Worm (Caenorhabditis elegans) whole organism, L4 larva: Measurements from ENCODE around the gene F19C7.2.
A peak's percentile ranks its signal among the peaks of the same experiment; 100 is the strongest.

ENCODE experiments used
- D1046.2 ChIP-seq: fragments of 200-800 bp; sonication (Bioruptor generic); IDR thresholded peaks from 2 replicates; pipeline ENCODE4 v1.3.6; 2022; ENCODE audit warnings: missing genetic modification characterization, missing compliant biosample characterization
- F26F4.8 ChIP-seq: fragments of 200-800 bp; sonication (Bioruptor generic); conservative IDR thresholded peaks from 2 replicates; pipeline ENCODE4 v1.3.6; 2022; ENCODE audit warnings: missing genetic modification characterization, missing compliant biosample characterization
- F44E2.7 ChIP-seq: fragments of 200-800 bp; sonication (Bioruptor generic); IDR thresholded peaks from 2 replicates; pipeline ENCODE4 v2.1.2; 2022; ENCODE audit warnings: missing genetic modification characterization, missing compliant biosample characterization
- R02D3.7 ChIP-seq: fragments of 150-350 bp; sonication (generic microtip); optimal IDR thresholded peaks from 3 replicates; lab custom pipeline; 2014; ENCODE audit warnings: missing biosample characterization, missing genetic modification characterization
- T20F7.1 ChIP-seq: fragments of 200-800 bp; sonication (Bioruptor generic); optimal IDR thresholded peaks from 2 replicates; lab custom pipeline; 2018; ENCODE audit warnings: mild to moderate bottlenecking, missing genetic modification characterization, missing compliant biosample characterization
- T26A8.4 ChIP-seq: fragments of 200-800 bp; sonication (Bioruptor generic); IDR thresholded peaks from 2 replicates; pipeline ENCODE4 v1.3.6; 2022; ENCODE audit warnings: missing genetic modification characterization, missing compliant biosample characterization
- ZK546.5 ChIP-seq, 2 experiments: sonication (generic microtip); optimal IDR thresholded peaks; 2 replicates each; lab custom pipeline; 2017; ENCODE audit warnings: missing biosample characterization in 2 of 2, missing genetic modification characterization in 2 of 2
- aha-1 ChIP-seq: fragments of 150-350 bp; peaks from one replicate; lab custom pipeline; 2014; ENCODE audit warnings: missing biosample characterization, missing genetic modification characterization
- ceh-20 ChIP-seq: fragments of 200-800 bp; sonication (Bioruptor generic); IDR thresholded peaks from 2 replicates; pipeline ENCODE4 v1.3.6; 2022; ENCODE audit warnings: missing genetic modification reagents, missing genetic modification characterization, missing compliant biosample characterization
- ceh-44 ChIP-seq: fragments of 200-800 bp; sonication (Bioruptor generic); IDR thresholded peaks from 2 replicates; pipeline ENCODE4 v1.3.6; 2022; ENCODE audit warnings: missing genetic modification reagents, missing genetic modification characterization, missing compliant biosample characterization
- ceh-62 ChIP-seq: sonication (generic microtip); optimal IDR thresholded peaks from 2 replicates; lab custom pipeline; 2017; ENCODE audit warnings: missing biosample characterization, missing genetic modification characterization
- ces-1 ChIP-seq: fragments of 150-350 bp; sonication (generic microtip); optimal IDR thresholded peaks from 4 replicates; lab custom pipeline; 2014; ENCODE audit warnings: missing biosample characterization, missing genetic modification reagents, missing genetic modification characterization
- cey-2 ChIP-seq: sonication (generic microtip); optimal IDR thresholded peaks from 3 replicates; lab custom pipeline; 2017; ENCODE audit warnings: missing genetic modification characterization, mild to moderate bottlenecking, missing compliant biosample characterization, antibody characterized with exemption, borderline replicate concordance; ENCODE audit not compliant: insufficient read depth
- daf-19 ChIP-seq: fragments of 200-800 bp; sonication (Bioruptor generic); conservative IDR thresholded peaks from 2 replicates; pipeline ENCODE4 v1.3.6; 2022; ENCODE audit warnings: missing genetic modification characterization, missing compliant biosample characterization
- dmd-8 ChIP-seq: fragments of 200-800 bp; sonication (Bioruptor generic); IDR thresholded peaks from 2 replicates; pipeline ENCODE4 v1.3.6; 2022; ENCODE audit warnings: missing genetic modification characterization, missing compliant biosample characterization
- duxl-1 ChIP-seq: sonication (generic microtip); optimal IDR thresholded peaks from 2 replicates; lab custom pipeline; 2016; ENCODE audit warnings: mild to moderate bottlenecking, missing genetic modification characterization, moderate library complexity, missing compliant biosample characterization; ENCODE audit not compliant: poor library complexity
- fkh-10 ChIP-seq: fragments of 150-350 bp; optimal IDR thresholded peaks from 2 replicates; lab custom pipeline; 2014; ENCODE audit warnings: missing biosample characterization, missing genetic modification reagents, missing genetic modification characterization
- gei-8 ChIP-seq: fragments of 200-800 bp; sonication (Bioruptor generic); optimal IDR thresholded peaks from 2 replicates; lab custom pipeline; 2018; ENCODE audit warnings: mild to moderate bottlenecking, missing genetic modification characterization, missing compliant biosample characterization
- hif-1 ChIP-seq, 2 experiments: sonication (generic microtip); optimal IDR thresholded peaks; 2 replicates each; lab custom pipeline; 2016 to 2017; ENCODE audit warnings: missing compliant biosample characterization in 2 of 2, missing genetic modification characterization in 2 of 2, missing genetic modification reagents in 2 of 2, missing genotype in 2 of 2, mild to moderate bottlenecking in 1 of 2
- hlh-30 ChIP-seq: sonication (generic microtip); optimal IDR thresholded peaks from 2 replicates; lab custom pipeline; 2017; ENCODE audit warnings: antibody characterized with exemption, mild to moderate bottlenecking, missing genetic modification characterization, missing compliant biosample characterization; ENCODE audit not compliant: insufficient read depth
- lim-7 ChIP-seq: fragments of 200-800 bp; sonication (Bioruptor generic); IDR thresholded peaks from 2 replicates; pipeline ENCODE4 v1.3.6; 2022; ENCODE audit warnings: missing genetic modification characterization, missing compliant biosample characterization
- lsy-2 ChIP-seq, 2 experiments: fragments of 150-350 bp in 1 of 2; sonication (generic microtip) in 1 of 2; optimal IDR thresholded peaks; 2 replicates each; lab custom pipeline; 2014 to 2017; ENCODE audit warnings: missing biosample characterization in 2 of 2, missing genetic modification characterization in 2 of 2
- madf-5 ChIP-seq, 2 experiments: fragments of 200-800 bp; sonication (Bioruptor generic); IDR thresholded peaks; 2 replicates each; pipeline ENCODE4 v1.3.6; 2022; ENCODE audit warnings: missing compliant biosample characterization in 2 of 2, missing genetic modification characterization in 2 of 2
- madf-9 ChIP-seq: fragments of 200-800 bp; sonication (Bioruptor generic); conservative IDR thresholded peaks from 2 replicates; pipeline ENCODE4 v1.3.6; 2022; ENCODE audit warnings: missing genetic modification reagents, missing genetic modification characterization, missing compliant biosample characterization
- mxl-2 ChIP-seq: fragments of 200-800 bp; sonication (Bioruptor generic); conservative IDR thresholded peaks from 2 replicates; pipeline ENCODE4 v1.3.6; 2022; ENCODE audit warnings: missing genetic modification reagents, missing genetic modification characterization, missing compliant biosample characterization
- nhr-10 ChIP-seq: fragments of 150-350 bp; optimal IDR thresholded peaks from 2 replicates; lab custom pipeline; 2014; ENCODE audit warnings: missing biosample characterization, missing genetic modification characterization
- nhr-25 ChIP-seq: sonication (generic microtip); optimal IDR thresholded peaks from 2 replicates; lab custom pipeline; 2017; ENCODE audit warnings: missing genetic modification characterization, mild to moderate bottlenecking, missing compliant biosample characterization, antibody characterized with exemption, moderate library complexity, borderline replicate concordance; ENCODE audit not compliant: insufficient read depth
- nhr-28 ChIP-seq: fragments of 150-350 bp; optimal IDR thresholded peaks from 2 replicates; lab custom pipeline; 2014; ENCODE audit warnings: missing biosample characterization, missing genetic modification characterization
- nhr-41 ChIP-seq: fragments of 200-800 bp; sonication (Bioruptor generic); IDR thresholded peaks from 2 replicates; pipeline ENCODE4 v1.3.6; 2022; ENCODE audit warnings: missing genetic modification reagents, missing genetic modification characterization, missing compliant biosample characterization
- nhr-48 ChIP-seq: sonication (generic microtip); optimal IDR thresholded peaks from 2 replicates; lab custom pipeline; 2016; ENCODE audit warnings: mild to moderate bottlenecking, missing genetic modification characterization, missing compliant biosample characterization
- nhr-6 ChIP-seq: fragments of 150-350 bp; optimal IDR thresholded peaks from 2 replicates; lab custom pipeline; 2014; ENCODE audit warnings: missing biosample characterization, missing genetic modification characterization
- pha-4 ChIP-seq, 2 experiments: fragments of 150-350 bp in 1 of 2; fragments of 200-800 bp in 1 of 2; sonication (Bioruptor generic) in 1 of 2; IDR thresholded peaks in 1 of 2; optimal IDR thresholded peaks in 1 of 2; 2 replicates each; pipeline versions ENCODE4 v1.3.6 to Lab custom; 2014 to 2022; ENCODE audit warnings: missing genetic modification characterization in 2 of 2, missing genetic modification reagents in 2 of 2, missing biosample characterization in 1 of 2, missing compliant biosample characterization in 1 of 2
- skn-1 ChIP-seq: fragments of 150-350 bp; optimal IDR thresholded peaks from 2 replicates; lab custom pipeline; 2014; ENCODE audit warnings: missing biosample characterization, missing genetic modification characterization
- tag-97 ChIP-seq: fragments of 200-800 bp; sonication (Bioruptor generic); IDR thresholded peaks from 2 replicates; pipeline ENCODE4 v1.3.6; 2022; ENCODE audit warnings: missing genetic modification characterization, missing compliant biosample characterization
- tra-1 ChIP-seq: fragments of 200-800 bp; sonication (Bioruptor generic); IDR thresholded peaks from 2 replicates; pipeline ENCODE4 v1.3.6; 2022; ENCODE audit warnings: missing genetic modification reagents, missing genetic modification characterization, missing compliant biosample characterization
- unc-130 ChIP-seq: sonication (generic microtip); optimal IDR thresholded peaks from 2 replicates; lab custom pipeline; 2016; ENCODE audit warnings: missing genetic modification reagents, missing genetic modification characterization, missing compliant biosample characterization
- unc-62 ChIP-seq, 3 experiments: fragments of 150-350 bp in 1 of 3; sonication (generic microtip); optimal IDR thresholded peaks in 2 of 3; peaks in 1 of 3; 1 replicate in 1 of 3; 2 replicates in 2 of 3; lab custom pipeline; 2014 to 2017; ENCODE audit warnings: missing biosample characterization in 3 of 3, missing genetic modification characterization in 3 of 3, missing genetic modification reagents in 3 of 3, missing genotype in 1 of 3
- zag-1 ChIP-seq: fragments of 150-350 bp; optimal IDR thresholded peaks from 2 replicates; lab custom pipeline; 2014; ENCODE audit warnings: missing biosample characterization, missing genetic modification characterization
- zip-11 ChIP-seq: fragments of 200-800 bp; sonication (Bioruptor generic); IDR thresholded peaks from 2 replicates; pipeline ENCODE4 v1.3.6; 2022; ENCODE audit warnings: missing genetic modification characterization, missing compliant biosample characterization

The F19C7.2 gene

DNA sequence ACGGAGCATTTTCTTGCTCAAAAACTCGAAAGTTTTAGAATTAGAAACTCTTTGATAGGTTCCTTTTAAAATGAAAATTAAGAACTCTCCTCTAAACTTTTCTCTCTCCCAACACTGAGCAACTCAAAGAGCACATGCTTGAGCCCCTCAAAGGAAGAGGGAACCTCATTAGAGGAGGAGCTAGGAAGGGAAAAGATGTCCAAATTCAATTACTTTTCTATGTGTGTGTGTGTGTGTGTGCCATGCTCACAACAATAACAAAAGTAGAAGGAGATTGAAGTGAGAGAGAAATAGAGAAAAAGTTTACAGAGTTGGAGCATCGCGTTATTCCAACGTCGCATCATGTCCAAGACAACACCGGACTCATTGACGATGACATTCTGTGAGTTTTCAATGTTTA, 13.8 kb upstream of the F19C7.2 start (continued):
- TF ChIP-seq nhr-25 (tag; lab: Kevin White, UChicago), result no peak
- no peak for TF ChIP-seq aha-1 (tag; lab: Kevin White, UChicago)
- TF ChIP-seq lim-7 (GFP tag; lab: Robert Waterston, UW), result no peak
- no peak for TF ChIP-seq unc-62 (GFP tag; optimal IDR thresholded peaks at IDR 0.05 in 1 of 2; lab: Kevin White, UChicago)
- TF ChIP-seq unc-62 (tag; optimal IDR thresholded peaks at IDR 0.05; lab: Kevin White, UChicago), result no peak
- TF ChIP-seq lsy-2 (tag; optimal IDR thresholded peaks at IDR 0.05; lab: Kevin White, UChicago), result peak in 1 of 2 experiments; percentile 46
- no peak for TF ChIP-seq dmd-8 (GFP tag; lab: Robert Waterston, UW)
- TF ChIP-seq nhr-28, result no peak
- TF ChIP-seq pha-4 (GFP tag; IDR thresholded peaks at IDR 0.05; lab: Robert Waterston, UW), result no peak
- no peak for TF ChIP-seq pha-4 (tag; optimal IDR thresholded peaks at IDR 0.05; lab: Kevin White, UChicago)
- TF ChIP-seq nhr-10, result no peak
- TF ChIP-seq ceh-62 (tag; lab: Kevin White, UChicago), result no peak
- peak; percentile 31 for TF ChIP-seq hlh-30 (tag; lab: Kevin White, UChicago)
- TF ChIP-seq nhr-48 (tag; lab: Kevin White, UChicago), result no peak
- no peak for TF ChIP-seq madf-5 (GFP tag; IDR thresholded peaks at IDR 0.05; lab: Robert Waterston, UW)
- no peak for TF ChIP-seq daf-19 (GFP tag; lab: Robert Waterston, UW)
- no peak for TF ChIP-seq nhr-6 (tag; lab: Kevin White, UChicago)
- no peak for TF ChIP-seq duxl-1 (tag; lab: Kevin White, UChicago)
- no peak for TF ChIP-seq R02D3.7 (tag; lab: Kevin White, UChicago)
- no peak for TF ChIP-seq unc-130 (GFP tag; lab: Kevin White, UChicago)
- no peak for TF ChIP-seq nhr-41 (GFP tag; lab: Robert Waterston, UW)
- TF ChIP-seq skn-1, result no peak
- no peak for TF ChIP-seq ceh-44 (GFP tag; lab: Robert Waterston, UW)
- TF ChIP-seq cey-2 (tag; lab: Kevin White, UChicago), result no peak
- TF ChIP-seq F44E2.7 (GFP tag; lab: Robert Waterston, UW), result no peak
- TF ChIP-seq zip-11, result no peak
- no peak for TF ChIP-seq D1046.2 (GFP tag; lab: Robert Waterston, UW)
- peak; percentile 95 for TF ChIP-seq ces-1
- TF ChIP-seq T20F7.1 (GFP tag; lab: Kevin White, UChicago), result no peak
- no peak for TF ChIP-seq hif-1 (tag; optimal IDR thresholded peaks at IDR 0.05; lab: Kevin White, UChicago)
- TF ChIP-seq zag-1 (tag; lab: Kevin White, UChicago), result no peak

ce11 chrIV:4587532-4587931, 12.2 kb upstream of the F19C7.2 start:
- TF ChIP-seq F26F4.8 (GFP tag; lab: Robert Waterston, UW), result no peak
- TF ChIP-seq T26A8.4 (GFP tag; lab: Robert Waterston, UW), result no peak
- no peak for TF ChIP-seq D1046.2 (GFP tag; lab: Robert Waterston, UW)
- no peak for TF ChIP-seq dmd-8 (GFP tag; lab: Robert Waterston, UW)
- TF ChIP-seq ceh-20 (GFP tag; lab: Robert Waterston, UW), result no peak
- no peak for TF ChIP-seq tra-1 (GFP tag; lab: Robert Waterston, UW)
- no peak for TF ChIP-seq mxl-2 (GFP tag; lab: Robert Waterston, UW)
- no peak for TF ChIP-seq gei-8 (GFP tag; lab: Kevin White, UChicago)
- TF ChIP-seq ZK546.5 (tag; optimal IDR thresholded peaks at IDR 0.05; lab: Kevin White, UChicago), result no peak
- no peak for TF ChIP-seq fkh-10 (GFP tag; lab: Kevin White, UChicago)
- TF ChIP-seq madf-9, result no peak
- TF ChIP-seq tag-97 (GFP tag; lab: Robert Waterston, UW), result no peak
